Worm (Caenorhabditis elegans): Measurements from ENCODE around the gene Y57G11C.3.

DNA sequence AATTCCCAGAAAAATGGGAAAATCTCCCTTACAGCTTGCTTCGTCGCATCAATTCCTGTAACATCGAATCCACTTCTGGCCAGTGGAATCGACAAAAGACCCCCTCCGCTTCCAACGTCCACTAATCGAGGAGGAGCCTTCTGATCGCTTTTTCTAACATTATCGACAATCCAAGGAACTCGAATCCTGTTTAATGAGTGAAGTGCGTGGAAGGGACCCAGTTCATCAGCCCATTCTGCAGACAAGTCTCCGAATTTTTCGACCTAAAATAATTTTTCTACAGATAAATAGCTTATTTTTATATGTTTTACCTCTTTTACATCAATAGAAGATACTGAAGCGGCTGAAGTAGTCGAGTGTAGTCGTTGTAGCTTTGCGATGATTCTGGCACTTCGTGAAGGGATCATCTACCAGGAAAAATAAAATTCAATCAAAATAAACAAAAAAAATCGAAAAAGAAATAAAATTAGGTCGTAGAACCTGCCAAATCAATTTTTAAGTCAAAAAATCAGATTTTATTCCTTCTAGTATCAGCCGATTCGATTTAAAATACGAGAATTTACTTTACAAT lies 28.0 kb downstream of the Y57G11C.3 start, which contains the start of gene coq-3:
- TF ChIP-seq skn-1 (tag; optimal IDR thresholded peaks at IDR 0.05) = no peak
- no peak for TF ChIP-seq lin-13 (GFP tag; optimal IDR thresholded peaks at IDR 0.05)
- no peak for TF ChIP-seq unc-39 (tag; optimal IDR thresholded peaks at IDR 0.05)
- TF ChIP-seq aly-2 (tag; optimal IDR thresholded peaks at IDR 0.05) = no peak
- TF ChIP-seq snpc-4 (tag; optimal IDR thresholded peaks at IDR 0.05) = no peak
- no peak for TF ChIP-seq nhr-12 (tag; optimal IDR thresholded peaks at IDR 0.05)
- TF ChIP-seq nhr-6 (tag; optimal IDR thresholded peaks at IDR 0.05) = no peak
- no peak for TF ChIP-seq unc-62 (GFP tag; optimal IDR thresholded peaks at IDR 0.05)
- TF ChIP-seq nhr-23 (tag; optimal IDR thresholded peaks at IDR 0.05) = no peak
- no peak for TF ChIP-seq elt-3 (tag; optimal IDR thresholded peaks at IDR 0.05)
- TF ChIP-seq nhr-21 (tag; optimal IDR thresholded peaks at IDR 0.05) = no peak
- TF ChIP-seq zag-1 (tag; optimal IDR thresholded peaks at IDR 0.05) = no peak
- no peak for TF ChIP-seq ceh-82 (tag; optimal IDR thresholded peaks at IDR 0.05)

Measured in whole organism, L2 larva.